Worm (Caenorhabditis elegans): ENCODE results near the gene cam-1.

The cam-1 gene

DNA sequence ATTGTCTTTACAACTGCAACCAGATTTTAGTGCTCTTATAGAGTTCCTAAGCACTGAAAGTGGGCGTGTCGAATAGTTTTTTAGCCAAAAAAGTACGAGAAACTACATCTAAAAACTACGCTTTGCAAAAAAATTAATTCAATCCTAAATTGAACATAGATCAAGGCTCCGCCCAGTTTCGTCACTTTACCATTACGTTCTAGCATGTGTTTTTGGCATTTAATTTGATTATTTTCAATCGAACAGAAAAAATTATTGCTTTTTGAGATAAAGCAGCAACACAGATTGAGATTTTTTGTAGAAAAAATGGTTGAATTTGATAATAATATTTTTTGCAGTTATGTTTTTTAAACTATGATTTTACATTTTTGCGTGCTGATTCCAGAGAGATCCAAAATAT lies 55.9 kb downstream of the cam-1 start, which contains the start of gene nlp-82:
Gene nlp-82 (minus strand): TSS at position 101 of the 400 bp plus-strand sequence.
- TF ChIP-seq lin-13 (tag; optimal IDR thresholded peaks at IDR 0.05) (no peak), pha-4 (tag; optimal IDR thresholded peaks at IDR 0.05) (no peak), blmp-1 (tag; optimal IDR thresholded peaks at IDR 0.05) (no peak), elt-1 (tag; optimal IDR thresholded peaks at IDR 0.05; ENCODE audit: borderline replicate concordance, insufficient read depth) (no peak), elt-3 (tag; optimal IDR thresholded peaks at IDR 0.05) (no peak), snpc-4 (tag; optimal IDR thresholded peaks at IDR 0.05) (no peak), cnd-1 (tag; optimal IDR thresholded peaks at IDR 0.05) (no peak), ceh-83 (GFP tag; optimal IDR thresholded peaks at IDR 0.05) (no peak), ham-2 (GFP tag; optimal IDR thresholded peaks at IDR 0.05) (no peak), sem-2 (GFP tag; optimal IDR thresholded peaks at IDR 0.05) (no peak), tbx-8 (GFP tag; optimal IDR thresholded peaks at IDR 0.05) (no peak)

DNA sequence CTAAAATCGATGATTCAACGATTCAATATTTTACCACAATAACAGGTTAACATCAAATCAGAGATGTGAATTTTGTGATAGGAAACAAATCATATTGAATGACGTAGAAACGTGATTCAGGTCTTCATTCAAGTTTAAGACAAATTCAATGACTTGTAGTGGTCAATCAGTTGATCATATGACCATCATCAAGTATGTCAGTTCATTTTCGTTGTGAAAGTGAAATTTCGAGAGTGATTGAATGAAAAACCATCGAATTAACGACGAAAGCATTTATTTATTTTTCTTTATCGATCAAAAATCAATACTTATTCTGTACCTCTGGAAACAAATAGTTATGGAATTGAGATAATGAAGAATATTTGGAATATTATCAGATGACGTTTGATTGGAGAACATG lies 58.6 kb downstream of the cam-1 start:
- TF ChIP-seq pha-4 (tag; optimal IDR thresholded peaks at IDR 0.05) (no peak), nhr-237 (tag; optimal IDR thresholded peaks at IDR 0.05) (no peak), zip-8 (tag; optimal IDR thresholded peaks at IDR 0.05) (no peak), mls-2 (tag; optimal IDR thresholded peaks at IDR 0.05) (no peak), elt-1 (tag; optimal IDR thresholded peaks at IDR 0.05; ENCODE audit: borderline replicate concordance, insufficient read depth) (no peak), drap-1 (GFP tag; optimal IDR thresholded peaks at IDR 0.05) (no peak), flh-1 (GFP tag; optimal IDR thresholded peaks at IDR 0.05) (no peak), ces-1 (GFP tag; optimal IDR thresholded peaks at IDR 0.05) (no peak), snpc-4 (tag; optimal IDR thresholded peaks at IDR 0.05) (no peak), mep-1 (tag; optimal IDR thresholded peaks at IDR 0.05) (no peak), tbx-8 (GFP tag; optimal IDR thresholded peaks at IDR 0.05) (no peak), ceh-83 (GFP tag; optimal IDR thresholded peaks at IDR 0.05) (no peak), M03D4.4 (tag; optimal IDR thresholded peaks at IDR 0.05) (no peak), hlh-1 (tag; optimal IDR thresholded peaks at IDR 0.05) (no peak), nhr-12 (tag; optimal IDR thresholded peaks at IDR 0.05) (no peak), nhr-28 (tag; optimal IDR thresholded peaks at IDR 0.05) (no peak), unc-120 (tag; optimal IDR thresholded peaks at IDR 0.05; ENCODE audit: poor library complexity, severe bottlenecking) (no peak), lin-32 (GFP tag; optimal IDR thresholded peaks at IDR 0.05) (no peak), sptf-1 (tag; optimal IDR thresholded peaks at IDR 0.05) (no peak), elt-3 (tag; optimal IDR thresholded peaks at IDR 0.05) (no peak)

DNA sequence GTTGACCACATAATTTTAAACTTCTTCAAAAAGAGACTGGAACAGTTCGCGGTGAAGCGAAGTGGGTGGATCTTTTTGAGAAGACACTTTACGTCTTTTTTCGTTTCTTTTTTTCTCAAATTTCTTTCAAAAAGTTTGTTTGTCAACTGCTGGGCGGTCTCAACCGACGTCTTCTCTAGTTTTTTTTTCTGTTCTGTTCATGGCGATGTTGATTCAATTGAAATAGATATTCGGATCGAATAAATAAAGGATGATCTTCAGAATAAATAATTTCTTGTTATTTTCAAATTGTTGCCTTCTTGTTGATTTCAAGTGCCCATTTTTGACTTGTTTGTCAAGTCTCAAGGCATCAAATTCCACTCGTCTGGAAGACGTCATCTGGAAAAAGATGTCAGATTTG lies 59.7 kb downstream of the cam-1 start, which contains the start of gene T26C5.4:
Gene T26C5.4 (minus strand): TSS at position 101 of the 400 bp plus-strand sequence.
- TF ChIP-seq ztf-11 (tag; optimal IDR thresholded peaks at IDR 0.05) (no peak), mab-5 (tag; optimal IDR thresholded peaks at IDR 0.05) (no peak), mls-2 (tag; optimal IDR thresholded peaks at IDR 0.05) (no peak), unc-62 (GFP tag; optimal IDR thresholded peaks at IDR 0.05) (no peak), nhr-76 (tag; optimal IDR thresholded peaks at IDR 0.05) (no peak), ces-1 (GFP tag; optimal IDR thresholded peaks at IDR 0.05) (no peak), ceh-43 (GFP tag; optimal IDR thresholded peaks at IDR 0.05) (no peak), unc-39 (tag; optimal IDR thresholded peaks at IDR 0.05) (no peak), cnd-1 (tag; optimal IDR thresholded peaks at IDR 0.05) (no peak), bed-3 (GFP tag; optimal IDR thresholded peaks at IDR 0.05) (no peak), hlh-1 (tag; optimal IDR thresholded peaks at IDR 0.05) (no peak), sptf-1 (tag; optimal IDR thresholded peaks at IDR 0.05) (no peak), elt-1 (tag; optimal IDR thresholded peaks at IDR 0.05; ENCODE audit: borderline replicate concordance, insufficient read depth) (no peak), ceh-39 (tag; optimal IDR thresholded peaks at IDR 0.05) (no peak), pha-4 (tag; optimal IDR thresholded peaks at IDR 0.05) (no peak), snpc-4 (tag; optimal IDR thresholded peaks at IDR 0.05) (no peak)

- no peak for TF ChIP-seq sptf-1 (tag; optimal IDR thresholded peaks at IDR 0.05)
- TF ChIP-seq nhr-12 (tag; optimal IDR thresholded peaks at IDR 0.05) = no peak
Observed at ce11 chrII:9246648-9247047, 63.5 kb downstream of the cam-1 start, which contains the start of gene T26C5.5. Gene T26C5.5, minus strand, starts transcription at chrII:9246748.

All from whole organism, mixed stage, embryonic.